In genomic region chrIII:3959987-3960386, ce11 we compare ENCODE assay signal across 3 worm cellular contexts.
TF ChIP-seq lines count a peak whose summit lies in the region.

Gene R10E9.3, plus strand, starts transcription at chrIII:3960221.

TF ChIP-seq in whole organism, L1 larva, 84 proteins besides CTCF, POLR2A, EP300 and RAD21 (continued from another document):
- TF ChIP-seq F16B12.6 (tag; optimal IDR thresholded peaks at IDR 0.05; lab: Kevin White, UChicago) = no peak
- TF ChIP-seq nhr-71 (tag; optimal IDR thresholded peaks at IDR 0.05; lab: Kevin White, UChicago) = no peak
- TF ChIP-seq elt-3 (tag; optimal IDR thresholded peaks at IDR 0.05; lab: Kevin White, UChicago) = no peak
- peak; percentile 32 for TF ChIP-seq nhr-20 (tag; optimal IDR thresholded peaks at IDR 0.05; lab: Kevin White, UChicago)
- no peak for TF ChIP-seq dsc-1 (tag; optimal IDR thresholded peaks at IDR 0.05; lab: Kevin White, UChicago)
- no peak for TF ChIP-seq aly-2 (tag; optimal IDR thresholded peaks at IDR 0.05; lab: Kevin White, UChicago)
TF ChIP-seq in whole organism, L1 larva: peak in this region for 5.

TF ChIP-seq in whole organism, L3 larva, 47 proteins besides CTCF, POLR2A, EP300 and RAD21 (continued from another document):
- TF ChIP-seq fkh-2 (tag; optimal IDR thresholded peaks at IDR 0.05; lab: Kevin White, UChicago) (no peak), elt-2 (tag; optimal IDR thresholded peaks at IDR 0.05; lab: Kevin White, UChicago) (peak; percentile 46)

TF ChIP-seq in whole organism, L4 larva, 104 proteins besides CTCF, POLR2A, EP300 and RAD21 (continued from another document):
- TF ChIP-seq daf-16 (GFP tag; optimal IDR thresholded peaks at IDR 0.05; lab: Kevin White, UChicago) = no peak
- TF ChIP-seq daf-16 (tag; optimal IDR thresholded peaks at IDR 0.05; lab: Kevin White, UChicago) = peak; percentile 51
- no peak for TF ChIP-seq dpl-1 (GFP tag; optimal IDR thresholded peaks at IDR 0.05; lab: Kevin White, UChicago)
- TF ChIP-seq mdl-1 (tag; optimal IDR thresholded peaks at IDR 0.05; lab: Kevin White, UChicago) = peak in 1 of 2 experiments; percentile 30
- TF ChIP-seq nhr-102 (tag; optimal IDR thresholded peaks at IDR 0.05; lab: Kevin White, UChicago) = no peak
- no peak for TF ChIP-seq Y75B8A.6 (GFP tag; IDR thresholded peaks at IDR 0.05; lab: Robert Waterston, UW)
- no peak for TF ChIP-seq nhr-77 (tag; optimal IDR thresholded peaks at IDR 0.05; lab: Kevin White, UChicago)
- TF ChIP-seq gei-8 (GFP tag; optimal IDR thresholded peaks at IDR 0.05; lab: Kevin White, UChicago) = no peak
- TF ChIP-seq lin-39 (tag; optimal IDR thresholded peaks at IDR 0.05; lab: Kevin White, UChicago) = no peak
- peak; percentile 38 for TF ChIP-seq dve-1 (tag; optimal IDR thresholded peaks at IDR 0.05; lab: Kevin White, UChicago; ENCODE audit: insufficient read depth)
